Worm (Caenorhabditis elegans): Measurements from ENCODE around the gene R08D7.5.

ce11 chrIII:8933696-8934095, 40.2 kb upstream of the R08D7.5 start:
- TF ChIP-seq dao-5 (tag; optimal IDR thresholded peaks at IDR 0.05) (no peak), him-1 (tag; optimal IDR thresholded peaks at IDR 0.05) (no peak)

Data from whole organism, L4/young adult.